Worm (Caenorhabditis elegans) whole organism, young adult: ENCODE data around the gene rsu-1.
"Not testable (repeated sequence)": the region's sequence is repeated elsewhere in the genome, so short reads cannot be mapped to it uniquely, and the experiment has no call there.

Source experiments
- F39B2.1 ChIP-seq: fragments of 200-800 bp; sonication (Bioruptor generic); IDR thresholded peaks from 2 replicates; pipeline ENCODE4 v1.3.6; 2022; ENCODE audit warnings: missing genetic modification reagents, missing genetic modification characterization, missing compliant biosample characterization
- Y79H2A.3 ChIP-seq: fragments of 200-800 bp; sonication (Bioruptor generic); conservative IDR thresholded peaks from 2 replicates; pipeline ENCODE4 v1.3.6; 2022; ENCODE audit warnings: missing genetic modification reagents, missing genetic modification characterization, missing compliant biosample characterization
- hmg-1.2 ChIP-seq: fragments of 200-800 bp; sonication (Bioruptor generic); IDR thresholded peaks from 2 replicates; pipeline ENCODE4 v1.3.6; 2022; ENCODE audit warnings: missing genetic modification reagents, missing genetic modification characterization, missing compliant biosample characterization
- lag-1 ChIP-seq: fragments of 200-800 bp; sonication (Bioruptor generic); IDR thresholded peaks from 2 replicates; pipeline ENCODE4 v1.3.6; 2022; ENCODE audit warnings: missing genetic modification reagents, missing genetic modification characterization, missing compliant biosample characterization
- mel-28 ChIP-seq: sonication (generic microtip); optimal IDR thresholded peaks from 2 replicates; lab custom pipeline; 2016; ENCODE audit warnings: borderline replicate concordance, mild to moderate bottlenecking, missing genetic modification characterization, missing compliant biosample characterization
- mxl-1 ChIP-seq: sonication (generic microtip); optimal IDR thresholded peaks from 2 replicates; lab custom pipeline; 2016; ENCODE audit warnings: missing genetic modification characterization, missing compliant biosample characterization
- nhr-90 ChIP-seq: sonication (generic microtip); optimal IDR thresholded peaks from 2 replicates; lab custom pipeline; 2016; ENCODE audit warnings: missing genotype, mild to moderate bottlenecking, missing genetic modification characterization, missing compliant biosample characterization
- pha-4 ChIP-seq: fragments of 150-350 bp; sonication (generic microtip); optimal IDR thresholded peaks from 2 replicates; lab custom pipeline; 2014; ENCODE audit warnings: missing biosample characterization, missing genetic modification reagents, missing genetic modification characterization
- rcor-1 ChIP-seq: fragments of 200-800 bp; sonication (Bioruptor generic); IDR thresholded peaks from 2 replicates; pipeline ENCODE4 v1.3.6; 2022; ENCODE audit warnings: missing genetic modification reagents, missing genetic modification characterization, missing compliant biosample characterization
- snpc-4 ChIP-seq, 5 experiments: fragments of 150-350 bp in 1 of 5; sonication (generic microtip) in 4 of 5; optimal IDR thresholded peaks; 2 replicates each; lab custom pipeline; 2014 to 2018; ENCODE audit warnings: missing genetic modification characterization in 5 of 5, missing biosample characterization in 3 of 5, antibody characterized with exemption in 2 of 5, mild to moderate bottlenecking in 2 of 5, missing compliant biosample characterization in 2 of 5, missing genotype in 2 of 5, moderate library complexity in 2 of 5, missing genetic modification reagents in 1 of 5
- somi-1 ChIP-seq: fragments of 200-800 bp; sonication (Bioruptor generic); optimal IDR thresholded peaks from 2 replicates; lab custom pipeline; 2018; ENCODE audit warnings: mild to moderate bottlenecking, missing genetic modification characterization, missing compliant biosample characterization
- unc-130 ChIP-seq: sonication (generic microtip); optimal IDR thresholded peaks from 2 replicates; lab custom pipeline; 2016; ENCODE audit warnings: missing genetic modification reagents, missing genetic modification characterization, missing compliant biosample characterization
- ztf-3 ChIP-seq: fragments of 200-800 bp; sonication (Bioruptor generic); optimal IDR thresholded peaks from 2 replicates; lab custom pipeline; 2018; ENCODE audit warnings: mild to moderate bottlenecking, missing genetic modification characterization, missing compliant biosample characterization

ce11 chrIII:3453486-3453885 lies 18.3 kb upstream of the rsu-1 start, which contains the start of gene C34C12.2:
- not testable (repeated sequence) for TF ChIP-seq nhr-90 (tag; lab: Kevin White, UChicago); somi-1 (GFP tag; lab: Kevin White, UChicago); hmg-1.2 (GFP tag; lab: Robert Waterston, UW); pha-4 (tag; lab: Kevin White, UChicago); snpc-4 (GFP tag; optimal IDR thresholded peaks at IDR 0.05; lab: Kevin White, UChicago); snpc-4 (tag; optimal IDR thresholded peaks at IDR 0.05; lab: Kevin White, UChicago); mel-28; mxl-1 (tag; lab: Kevin White, UChicago); ztf-3 (GFP tag; lab: Kevin White, UChicago); rcor-1; unc-130; F39B2.1; lag-1 (GFP tag; lab: Robert Waterston, UW); Y79H2A.3 (GFP tag; lab: Robert Waterston, UW)
